Worm (Caenorhabditis elegans) whole organism, young adult: ENCODE results near the gene C24H11.1.

Source experiments
- mes-4 ChIP-seq: sonication (generic microtip); optimal IDR thresholded peaks from 2 replicates; lab custom pipeline; 2016; ENCODE audit warnings: missing genotype, missing genetic modification characterization, missing compliant biosample characterization
- ztf-26 ChIP-seq: sonication (generic microtip); optimal IDR thresholded peaks from 2 replicates; lab custom pipeline; 2017; ENCODE audit warnings: missing genetic modification characterization, missing compliant biosample characterization

ce11 chrIII:11817865-11818264, 30.4 kb downstream of the C24H11.1 start:
- TF ChIP-seq ztf-26 (tag; lab: Kevin White, UChicago), result no peak
- no peak for TF ChIP-seq mes-4 (tag; lab: Kevin White, UChicago)
